Worm (Caenorhabditis elegans) whole organism, midembryonic: ENCODE measurements around the gene srx-12.

Experiments used
- T22C8.4 ChIP-seq: fragments of 200-800 bp; sonication (Bioruptor generic); IDR thresholded peaks from 2 replicates; pipeline ENCODE4 v1.3.6; 2022; ENCODE audit warnings: missing genetic modification characterization, missing compliant biosample characterization
- cog-1 ChIP-seq: sonication (generic microtip); optimal IDR thresholded peaks from 2 replicates; lab custom pipeline; 2016; ENCODE audit warnings: missing genetic modification characterization, missing compliant biosample characterization
- flt-1 ChIP-seq: fragments of 200-800 bp; sonication (Bioruptor generic); IDR thresholded peaks from 2 replicates; pipeline ENCODE4 v1.3.6; 2022; ENCODE audit warnings: missing genetic modification characterization, missing compliant biosample characterization
- klf-2 ChIP-seq: fragments of 200-800 bp; sonication (Bioruptor generic); conservative IDR thresholded peaks from 2 replicates; pipeline ENCODE4 v1.3.6; 2022; ENCODE audit warnings: missing genetic modification reagents, missing genetic modification characterization, missing compliant biosample characterization
- med-1 ChIP-seq: sonication (generic microtip); optimal IDR thresholded peaks from 2 replicates; lab custom pipeline; 2017; ENCODE audit warnings: missing genetic modification characterization, mild to moderate bottlenecking, missing compliant biosample characterization, antibody characterized with exemption, missing genetic modification reagents; ENCODE audit not compliant: insufficient read depth
- ref-1 ChIP-seq: fragments of 200-800 bp; sonication (Bioruptor generic); conservative IDR thresholded peaks from 2 replicates; pipeline ENCODE4 v1.3.6; 2022; ENCODE audit warnings: missing genetic modification reagents, missing genetic modification characterization, missing compliant biosample characterization
- tab-1 ChIP-seq: fragments of 200-800 bp; sonication (Bioruptor generic); IDR thresholded peaks from 2 replicates; pipeline ENCODE4 v1.3.6; 2022; ENCODE audit warnings: missing genetic modification characterization, missing compliant biosample characterization
- ztf-23 ChIP-seq: fragments of 200-800 bp; sonication (Bioruptor generic); IDR thresholded peaks from 2 replicates; pipeline ENCODE4 v1.3.6; 2022; ENCODE audit warnings: missing genetic modification reagents, missing genetic modification characterization, missing compliant biosample characterization
- ztf-29 ChIP-seq: fragments of 200-800 bp; sonication (Bioruptor generic); IDR thresholded peaks from 2 replicates; pipeline ENCODE4 v1.3.6; 2022; ENCODE audit warnings: missing genetic modification reagents, missing genetic modification characterization, missing compliant biosample characterization

Gene srx-12

ce11 chrIV:1055734-1056133 lies 10.0 kb downstream of the srx-12 start:
- no peak for TF ChIP-seq tab-1 (GFP tag; lab: Robert Waterston, UW)
- TF ChIP-seq ref-1, result no peak
- TF ChIP-seq ztf-29, result no peak
- TF ChIP-seq flt-1 (GFP tag; lab: Robert Waterston, UW), result no peak
- no peak for TF ChIP-seq ztf-23 (GFP tag; lab: Robert Waterston, UW)
- no peak for TF ChIP-seq med-1 (GFP tag; lab: Kevin White, UChicago)
- TF ChIP-seq T22C8.4 (GFP tag; lab: Robert Waterston, UW), result no peak
- no peak for TF ChIP-seq klf-2
- TF ChIP-seq cog-1 (tag; lab: Kevin White, UChicago), result no peak

ce11 chrIV:1056263-1056942 lies 10.6 kb downstream of the srx-12 start, which contains the start of the genes Y55F3AM.13 and mrps-25:
Gene Y55F3AM.13 (minus strand): TSS chrIV:1056313.
Gene mrps-25 (plus strand): TSS chrIV:1056892.
- TF ChIP-seq ref-1 (no peak), cog-1 (tag; lab: Kevin White, UChicago) (no peak), klf-2 (no peak), tab-1 (GFP tag; lab: Robert Waterston, UW) (no peak), T22C8.4 (GFP tag; lab: Robert Waterston, UW) (no peak), flt-1 (GFP tag; lab: Robert Waterston, UW) (no peak), med-1 (GFP tag; lab: Kevin White, UChicago) (no peak)

DNA sequence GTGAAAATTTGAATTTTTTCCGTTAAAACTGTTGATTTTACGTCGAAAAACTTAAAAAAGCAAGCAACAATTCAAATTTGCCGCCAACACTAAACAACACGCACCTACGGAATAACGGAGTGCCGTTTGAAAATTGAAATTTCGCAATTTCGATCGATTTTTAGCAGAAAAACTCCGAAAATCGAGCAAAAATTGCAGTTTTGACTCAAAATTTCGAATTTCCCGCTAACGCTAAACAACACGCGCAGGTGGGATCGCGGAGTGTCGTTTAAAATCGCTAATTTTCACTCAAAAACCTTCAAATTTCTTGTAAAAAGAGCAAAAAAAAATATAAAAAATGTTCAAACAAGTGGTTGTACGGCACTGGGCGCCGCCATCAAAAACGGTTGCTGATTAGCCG lies 12.7 kb downstream of the srx-12 start:
- TF ChIP-seq flt-1 (GFP tag; lab: Robert Waterston, UW) (no peak), T22C8.4 (GFP tag; lab: Robert Waterston, UW) (no peak), ref-1 (no peak), ztf-29 (no peak)

DNA sequence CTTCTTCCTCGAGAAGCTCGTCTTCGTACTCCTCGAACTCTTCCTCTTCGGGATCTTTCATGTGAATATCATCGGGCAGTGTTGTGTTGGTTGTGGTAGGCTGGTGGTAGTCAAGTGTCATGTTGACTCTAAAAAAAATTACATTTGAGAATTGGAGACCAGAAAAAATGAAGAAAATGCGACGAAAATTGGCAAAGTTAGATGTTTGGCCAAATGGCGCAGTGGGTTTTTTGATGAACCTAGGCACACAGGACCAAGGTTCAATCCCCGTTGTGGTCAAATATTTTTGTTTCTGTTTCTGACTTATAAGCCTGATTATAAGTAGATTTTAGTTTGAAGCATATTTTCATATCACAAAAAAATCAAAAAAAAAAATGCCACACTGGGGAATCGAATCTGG lies 17.3 kb downstream of the srx-12 start:
- TF ChIP-seq ztf-29 (no peak), T22C8.4 (GFP tag; lab: Robert Waterston, UW) (no peak), ztf-23 (GFP tag; lab: Robert Waterston, UW) (no peak), klf-2 (no peak), ref-1 (no peak), cog-1 (tag; lab: Kevin White, UChicago) (no peak)

- no peak for TF ChIP-seq cog-1 (tag; lab: Kevin White, UChicago)
- TF ChIP-seq med-1 (GFP tag; lab: Kevin White, UChicago), result no peak
- no peak for TF ChIP-seq tab-1 (GFP tag; lab: Robert Waterston, UW)
- TF ChIP-seq klf-2, result no peak
- TF ChIP-seq T22C8.4 (GFP tag; lab: Robert Waterston, UW), result no peak
- no peak for TF ChIP-seq flt-1 (GFP tag; lab: Robert Waterston, UW)
- TF ChIP-seq ztf-29, result no peak
- TF ChIP-seq ztf-23 (GFP tag; lab: Robert Waterston, UW), result no peak
- TF ChIP-seq ref-1, result no peak
Observed at ce11 chrIV:1064289-1064848, 18.6 kb downstream of the srx-12 start.

ce11 chrIV:1065569-1065968 lies 19.8 kb downstream of the srx-12 start:
- TF ChIP-seq flt-1 (GFP tag; lab: Robert Waterston, UW), result no peak
- TF ChIP-seq tab-1 (GFP tag; lab: Robert Waterston, UW), result no peak
- no peak for TF ChIP-seq klf-2
- no peak for TF ChIP-seq ztf-29
- no peak for TF ChIP-seq T22C8.4 (GFP tag; lab: Robert Waterston, UW)
- no peak for TF ChIP-seq cog-1 (tag; lab: Kevin White, UChicago)
- TF ChIP-seq ztf-23 (GFP tag; lab: Robert Waterston, UW), result no peak
- TF ChIP-seq med-1 (GFP tag; lab: Kevin White, UChicago), result no peak
- no peak for TF ChIP-seq ref-1

- 0 out of 2 replicates have a peak, but pooled peaks have one; percentile 44 for TF ChIP-seq ztf-23 (GFP tag; lab: Robert Waterston, UW)
- no peak for TF ChIP-seq ztf-29
Observed at ce11 chrIV:1067430-1067829, 21.6 kb downstream of the srx-12 start, which contains the start of gene znf-782. Gene znf-782 (minus strand): TSS chrIV:1067525.

DNA sequence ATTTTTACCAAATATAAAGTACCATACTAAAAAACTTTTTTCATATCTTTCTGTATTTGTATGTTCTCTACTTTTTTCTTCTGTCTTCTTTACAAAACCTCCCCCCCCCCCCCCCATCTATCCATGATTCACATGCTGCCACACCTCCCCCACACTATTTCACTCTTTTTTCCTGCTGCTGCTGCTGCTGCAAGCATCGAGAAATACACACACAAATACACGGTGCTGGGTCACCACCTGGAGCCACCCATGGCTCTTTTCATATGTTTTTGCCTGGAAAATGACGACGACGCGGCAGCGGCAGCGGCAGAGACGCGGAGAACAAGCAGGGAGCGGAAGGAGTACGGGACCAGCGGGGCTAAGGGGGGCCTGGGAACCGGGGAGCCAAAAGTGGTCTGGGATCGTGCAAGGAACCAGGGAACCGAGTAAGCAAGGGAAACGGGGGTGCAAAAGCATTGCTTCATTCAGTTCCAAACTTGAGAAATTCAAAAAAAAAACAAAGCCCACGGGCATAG lies 23.0 kb downstream of the srx-12 start:
- no peak for TF ChIP-seq ref-1
- no peak for TF ChIP-seq cog-1 (tag; lab: Kevin White, UChicago)
- no peak for TF ChIP-seq ztf-29
- TF ChIP-seq T22C8.4 (GFP tag; lab: Robert Waterston, UW), result no peak
- no peak for TF ChIP-seq med-1 (GFP tag; lab: Kevin White, UChicago)
- TF ChIP-seq flt-1 (GFP tag; lab: Robert Waterston, UW), result no peak
- TF ChIP-seq tab-1 (GFP tag; lab: Robert Waterston, UW), result no peak
- no peak for TF ChIP-seq ztf-23 (GFP tag; lab: Robert Waterston, UW)
- no peak for TF ChIP-seq klf-2

DNA sequence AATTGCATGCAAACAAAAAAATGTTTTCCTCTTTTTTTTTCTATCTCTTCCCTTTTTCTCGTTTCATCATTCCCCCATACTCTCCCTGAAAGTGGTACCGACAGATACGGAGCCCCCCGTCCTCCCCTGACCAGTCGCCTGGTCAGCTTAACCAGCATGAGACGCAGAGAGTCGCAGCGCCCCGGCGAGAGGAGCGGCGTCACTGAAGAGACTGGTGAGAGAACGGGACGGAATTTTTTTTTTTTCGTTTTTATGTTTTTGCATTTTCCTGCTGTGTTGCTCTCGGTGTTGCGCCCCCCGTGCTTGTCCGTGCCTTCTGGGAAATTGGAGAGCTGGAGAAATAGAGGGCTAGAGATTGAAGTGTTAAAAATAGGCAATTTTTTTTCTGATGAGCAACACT lies 24.6 kb downstream of the srx-12 start:
- TF ChIP-seq med-1 (GFP tag; lab: Kevin White, UChicago) (no peak), klf-2 (no peak), T22C8.4 (GFP tag; lab: Robert Waterston, UW) (no peak), tab-1 (GFP tag; lab: Robert Waterston, UW) (no peak), cog-1 (tag; lab: Kevin White, UChicago) (no peak)

DNA sequence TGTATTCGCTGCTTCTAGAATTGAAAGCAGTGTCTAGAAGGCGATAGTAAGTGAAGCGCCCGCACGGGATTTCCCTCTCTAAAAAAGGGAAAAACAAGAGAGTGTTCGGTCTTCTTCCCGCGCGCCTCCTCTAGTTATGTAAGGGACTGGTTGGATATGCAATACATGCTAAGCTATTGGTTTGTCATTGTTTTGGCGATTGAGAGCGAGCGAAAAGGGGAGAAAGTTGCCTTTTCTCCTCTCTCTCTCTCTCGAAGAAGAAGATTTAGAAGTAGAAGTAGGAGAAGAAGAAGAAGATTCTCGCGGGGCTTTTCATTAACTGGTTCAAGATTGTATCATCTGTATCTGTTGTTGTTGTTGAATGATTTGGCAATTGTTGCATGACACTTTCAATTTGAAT lies 28.3 kb downstream of the srx-12 start:
- no peak for TF ChIP-seq med-1 (GFP tag; lab: Kevin White, UChicago)
- TF ChIP-seq T22C8.4 (GFP tag; lab: Robert Waterston, UW), result no peak
- no peak for TF ChIP-seq ztf-29
- TF ChIP-seq cog-1 (tag; lab: Kevin White, UChicago), result no peak
- TF ChIP-seq flt-1 (GFP tag; lab: Robert Waterston, UW), result no peak
- no peak for TF ChIP-seq ref-1
- no peak for TF ChIP-seq ztf-23 (GFP tag; lab: Robert Waterston, UW)
- no peak for TF ChIP-seq tab-1 (GFP tag; lab: Robert Waterston, UW)
- TF ChIP-seq klf-2, result no peak
